Worm (Caenorhabditis elegans) whole organism, midembryonic: ENCODE data around the gene F58H1.6.

Experiments used
- T22C8.4 ChIP-seq: fragments of 200-800 bp; sonication (Bioruptor generic); IDR thresholded peaks from 2 replicates; pipeline ENCODE4 v1.3.6; 2022; ENCODE audit warnings: missing genetic modification characterization, missing compliant biosample characterization
- cog-1 ChIP-seq: sonication (generic microtip); optimal IDR thresholded peaks from 2 replicates; lab custom pipeline; 2016; ENCODE audit warnings: missing genetic modification characterization, missing compliant biosample characterization
- flt-1 ChIP-seq: fragments of 200-800 bp; sonication (Bioruptor generic); IDR thresholded peaks from 2 replicates; pipeline ENCODE4 v1.3.6; 2022; ENCODE audit warnings: missing genetic modification characterization, missing compliant biosample characterization
- ref-1 ChIP-seq: fragments of 200-800 bp; sonication (Bioruptor generic); conservative IDR thresholded peaks from 2 replicates; pipeline ENCODE4 v1.3.6; 2022; ENCODE audit warnings: missing genetic modification reagents, missing genetic modification characterization, missing compliant biosample characterization
- ztf-23 ChIP-seq: fragments of 200-800 bp; sonication (Bioruptor generic); IDR thresholded peaks from 2 replicates; pipeline ENCODE4 v1.3.6; 2022; ENCODE audit warnings: missing genetic modification reagents, missing genetic modification characterization, missing compliant biosample characterization
- ztf-29 ChIP-seq: fragments of 200-800 bp; sonication (Bioruptor generic); IDR thresholded peaks from 2 replicates; pipeline ENCODE4 v1.3.6; 2022; ENCODE audit warnings: missing genetic modification reagents, missing genetic modification characterization, missing compliant biosample characterization

DNA sequence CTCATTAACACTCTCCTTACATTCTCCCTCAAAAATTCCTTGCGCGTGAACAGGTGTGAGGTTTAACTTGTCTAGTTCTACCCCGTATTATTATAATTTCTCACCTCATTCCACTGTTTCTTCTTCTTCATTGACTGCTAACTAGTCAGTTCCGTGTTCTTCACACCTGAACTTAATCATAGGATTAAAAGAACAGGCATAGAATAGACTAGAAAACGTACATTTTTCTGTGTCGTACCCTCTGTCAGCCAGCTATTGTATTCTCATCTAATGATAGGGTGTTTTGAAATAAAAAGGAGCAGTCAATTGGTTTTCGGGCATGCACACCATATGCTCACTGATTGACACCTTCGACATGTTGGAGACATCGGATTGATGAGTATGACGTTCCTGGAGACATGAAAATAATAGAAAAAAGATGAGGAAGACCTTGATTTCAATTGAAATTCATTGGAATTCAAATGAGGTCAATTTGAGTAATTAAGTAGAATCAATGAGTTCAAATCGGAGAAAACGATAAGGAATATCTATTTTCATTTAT is 5.1 kb downstream of the F58H1.6 start:
- TF ChIP-seq flt-1, result no peak
- no peak for TF ChIP-seq ref-1 (GFP tag; lab: Robert Waterston, UW)
- TF ChIP-seq cog-1 (tag; lab: Kevin White, UChicago), result no peak
- no peak for TF ChIP-seq T22C8.4 (GFP tag; lab: Robert Waterston, UW)
- TF ChIP-seq ztf-29, result no peak
- no peak for TF ChIP-seq ztf-23 (GFP tag; lab: Robert Waterston, UW)
